Fruit fly (Drosophila melanogaster): ENCODE measurements around the gene Send2.

Send2 gene

DNA sequence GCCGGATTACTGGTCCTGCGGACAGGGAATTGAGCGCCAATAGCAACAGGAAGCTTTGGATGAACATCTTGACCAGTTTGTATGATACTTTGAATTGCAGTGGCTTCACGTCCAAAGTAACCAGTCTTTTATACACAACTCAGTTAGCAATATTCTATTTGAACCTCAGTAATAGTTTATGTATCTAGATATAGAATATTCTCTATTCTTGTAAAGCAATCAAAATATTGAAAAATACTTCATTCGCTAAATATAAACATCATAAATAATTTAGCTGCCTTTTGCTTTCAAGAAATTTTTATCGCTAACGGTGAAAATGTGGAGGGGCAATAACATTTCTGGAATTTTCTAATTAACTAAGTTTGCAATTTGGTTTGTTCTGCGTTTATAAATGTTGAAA is at the start of gene Send2:
TSS of gene Send2 (minus strand) at position 101 of the 400 bp plus-strand sequence.
- TF ChIP-seq Sin3A (optimal IDR thresholded peaks at IDR 0.05) (no peak), insv (optimal IDR thresholded peaks at IDR 0.05) (no peak), h (optimal IDR thresholded peaks at IDR 0.05) (no peak), ttk (optimal IDR thresholded peaks at IDR 0.05) (no peak), Myc (optimal IDR thresholded peaks at IDR 0.05) (no peak)

dm6 chr2L:14396263-14396662 is 49.8 kb upstream of the Send2 start:
- TF ChIP-seq Sin3A (optimal IDR thresholded peaks at IDR 0.05): no peak
- no peak for TF ChIP-seq insv (optimal IDR thresholded peaks at IDR 0.05)
- TF ChIP-seq h (optimal IDR thresholded peaks at IDR 0.05): no peak
- TF ChIP-seq ttk (optimal IDR thresholded peaks at IDR 0.05): no peak
- no peak for TF ChIP-seq psq (optimal IDR thresholded peaks at IDR 0.05)
- TF ChIP-seq Myc (optimal IDR thresholded peaks at IDR 0.05): no peak

DNA sequence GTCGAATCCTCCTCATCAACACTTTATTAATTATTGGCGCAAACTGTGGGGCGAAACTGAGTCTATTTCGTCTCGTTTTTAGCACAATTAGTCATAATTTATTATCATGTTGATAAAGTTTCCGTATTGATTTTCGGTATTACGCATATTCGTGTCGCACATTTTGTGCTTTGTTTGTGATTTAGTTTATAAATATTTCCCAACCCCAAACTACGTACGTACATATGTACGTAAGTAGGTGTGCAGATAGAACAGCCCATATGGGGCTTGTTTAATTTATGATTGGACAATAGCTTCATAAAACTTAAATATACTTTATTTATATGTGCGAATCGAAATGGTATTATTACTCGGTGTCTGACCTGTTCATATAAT is 48.6 kb upstream of the Send2 start:
- TF ChIP-seq ttk (optimal IDR thresholded peaks at IDR 0.05) (no peak), h (optimal IDR thresholded peaks at IDR 0.05) (no peak)

- TF ChIP-seq Sin3A (optimal IDR thresholded peaks at IDR 0.05) (no peak), psq (optimal IDR thresholded peaks at IDR 0.05) (no peak), Myc (optimal IDR thresholded peaks at IDR 0.05) (no peak), h (optimal IDR thresholded peaks at IDR 0.05) (no peak), ttk (optimal IDR thresholded peaks at IDR 0.05) (no peak), insv (optimal IDR thresholded peaks at IDR 0.05) (no peak)
These were observed 48.0 kb upstream of the Send2 start for dm6 chr2L:14394298-14395064.

DNA sequence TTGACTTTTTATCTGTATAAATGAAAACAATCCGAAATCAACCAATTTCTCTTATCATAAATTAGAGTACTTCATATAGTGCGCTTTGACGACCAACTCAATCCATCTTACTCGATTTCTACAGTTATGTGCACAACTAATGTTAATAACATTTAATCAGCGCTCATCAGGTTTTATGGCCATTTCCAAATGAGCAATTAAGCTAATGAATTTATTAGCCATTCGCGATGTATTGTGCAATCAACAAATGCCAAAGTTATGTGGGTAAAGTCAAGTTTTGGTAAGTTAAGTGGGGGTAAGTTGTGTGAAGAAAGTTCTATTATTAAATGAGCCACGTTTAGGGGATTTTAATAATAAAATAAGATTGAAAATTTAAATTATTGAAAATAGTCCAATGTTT is 47.0 kb upstream of the Send2 start:
- TF ChIP-seq ttk (optimal IDR thresholded peaks at IDR 0.05) (no peak), h (optimal IDR thresholded peaks at IDR 0.05) (no peak), psq (optimal IDR thresholded peaks at IDR 0.05) (no peak), Sin3A (optimal IDR thresholded peaks at IDR 0.05) (no peak), Myc (optimal IDR thresholded peaks at IDR 0.05) (no peak), insv (optimal IDR thresholded peaks at IDR 0.05) (no peak)

DNA sequence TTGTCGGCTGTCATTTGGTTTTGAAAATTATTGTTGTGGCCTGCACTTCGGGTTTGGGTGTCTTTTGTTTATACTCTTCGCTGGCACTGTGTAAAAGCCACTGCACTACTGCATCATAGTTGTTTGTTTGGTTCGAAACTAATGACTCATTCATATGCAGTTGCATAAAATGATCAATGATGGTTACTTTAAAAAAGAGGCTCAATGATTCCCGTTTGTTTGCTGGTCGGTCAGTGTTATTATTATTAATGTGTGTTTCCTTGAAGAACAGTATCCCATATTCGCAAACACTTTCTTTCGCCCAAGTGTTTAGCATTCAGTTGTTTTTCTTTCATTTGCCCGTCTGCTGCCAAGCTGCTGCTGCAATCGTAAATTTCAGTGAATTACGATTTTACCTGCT is 42.0 kb upstream of the Send2 start:
- TF ChIP-seq insv (optimal IDR thresholded peaks at IDR 0.05) (no peak), psq (optimal IDR thresholded peaks at IDR 0.05) (no peak), Sin3A (optimal IDR thresholded peaks at IDR 0.05) (no peak), Myc (optimal IDR thresholded peaks at IDR 0.05) (no peak), ttk (optimal IDR thresholded peaks at IDR 0.05) (no peak), h (optimal IDR thresholded peaks at IDR 0.05) (no peak)

DNA sequence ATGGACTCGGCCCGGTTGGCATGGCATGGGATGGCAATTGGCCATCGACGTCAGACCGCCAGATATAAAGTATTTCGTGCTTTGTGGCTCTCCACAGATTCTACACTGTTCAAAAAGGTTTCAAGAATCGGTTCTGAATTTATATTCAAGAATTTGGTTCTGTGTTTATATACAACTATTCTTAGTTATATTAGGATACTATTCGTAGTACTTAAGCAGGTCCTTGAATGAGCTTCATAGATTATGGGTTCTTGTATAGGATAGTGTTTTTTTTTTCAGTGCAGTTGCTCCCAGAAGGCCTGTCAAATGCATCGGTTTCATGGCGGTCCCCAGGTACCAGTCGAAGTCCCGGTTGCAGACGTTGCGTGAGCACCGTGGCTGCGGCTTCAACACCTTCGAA is 40.0 kb upstream of the Send2 start:
- TF ChIP-seq psq (optimal IDR thresholded peaks at IDR 0.05) (no peak), insv (optimal IDR thresholded peaks at IDR 0.05) (no peak), h (optimal IDR thresholded peaks at IDR 0.05) (no peak), Sin3A (optimal IDR thresholded peaks at IDR 0.05) (no peak), ttk (optimal IDR thresholded peaks at IDR 0.05) (no peak), Myc (optimal IDR thresholded peaks at IDR 0.05) (no peak)

DNA sequence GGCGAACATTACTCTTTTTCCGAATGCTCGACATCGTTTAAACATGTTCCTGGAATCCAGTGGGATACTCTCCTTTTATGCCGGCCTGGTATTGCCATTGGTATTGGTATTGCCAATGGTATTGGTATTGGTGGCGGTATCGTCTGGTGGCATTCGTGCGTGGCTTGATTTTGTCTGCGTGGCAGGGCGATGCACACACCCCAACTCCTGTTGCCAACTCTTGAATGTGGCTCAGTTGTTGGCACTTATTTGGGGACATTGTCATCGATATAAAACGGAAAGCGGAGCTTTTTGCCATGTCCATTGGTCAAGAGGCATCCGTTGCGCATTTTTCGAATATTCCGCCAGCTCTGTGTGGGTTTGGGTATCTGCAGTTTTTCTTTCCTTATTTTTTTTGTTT is 35.4 kb upstream of the Send2 start:
- TF ChIP-seq insv (optimal IDR thresholded peaks at IDR 0.05) (no peak), ttk (optimal IDR thresholded peaks at IDR 0.05) (no peak), Sin3A (optimal IDR thresholded peaks at IDR 0.05) (no peak), psq (optimal IDR thresholded peaks at IDR 0.05) (no peak), Myc (optimal IDR thresholded peaks at IDR 0.05) (no peak), h (optimal IDR thresholded peaks at IDR 0.05) (no peak)

- TF ChIP-seq psq (optimal IDR thresholded peaks at IDR 0.05): no peak
- no peak for TF ChIP-seq Myc (optimal IDR thresholded peaks at IDR 0.05)
- TF ChIP-seq Sin3A (optimal IDR thresholded peaks at IDR 0.05): no peak
- TF ChIP-seq h (optimal IDR thresholded peaks at IDR 0.05): no peak
- TF ChIP-seq ttk (optimal IDR thresholded peaks at IDR 0.05): no peak
- no peak for TF ChIP-seq insv (optimal IDR thresholded peaks at IDR 0.05)
These were observed 34.6 kb upstream of the Send2 start, which contains the start of gene ppk for dm6 chr2L:14381072-14381471. TSS of gene ppk (minus strand) at chr2L:14381172.

DNA sequence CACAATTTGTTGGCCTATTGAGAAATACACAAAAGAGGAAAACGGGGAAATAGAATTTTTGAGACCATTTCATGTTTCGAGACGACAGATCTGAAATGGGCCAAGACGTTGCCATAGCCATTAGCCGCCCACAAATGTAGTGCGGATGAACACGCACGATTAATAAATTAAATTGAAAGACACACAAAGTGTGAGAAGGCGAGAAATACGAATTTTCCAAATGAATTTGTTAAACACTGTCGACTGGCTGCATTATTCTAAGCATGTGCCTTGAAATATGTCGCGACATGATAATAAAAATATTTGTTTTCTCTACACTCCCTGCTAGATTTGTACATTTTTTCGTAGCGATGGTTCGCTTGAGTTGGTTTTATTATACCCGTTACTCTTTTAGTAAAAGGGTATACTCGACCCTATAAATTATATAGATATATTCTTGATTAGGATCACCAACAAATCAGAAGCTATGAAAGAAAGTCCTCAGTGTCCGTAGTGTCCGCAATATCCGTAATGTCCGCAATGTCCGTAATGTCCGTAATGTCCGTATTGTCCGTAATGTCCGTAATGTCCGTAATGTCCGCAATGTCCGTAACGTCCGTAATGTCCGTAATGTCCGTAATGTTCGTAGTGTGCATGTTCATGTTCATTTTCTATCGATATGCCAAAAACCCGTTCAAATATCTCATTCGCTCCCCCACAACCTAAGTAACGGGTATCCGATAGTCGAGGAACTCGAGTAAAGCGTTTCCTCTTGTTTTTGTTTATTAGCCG is 30.2 kb upstream of the Send2 start:
- TF ChIP-seq insv (optimal IDR thresholded peaks at IDR 0.05) (no peak), h (optimal IDR thresholded peaks at IDR 0.05) (no peak), Myc (optimal IDR thresholded peaks at IDR 0.05) (no peak), psq (optimal IDR thresholded peaks at IDR 0.05) (no peak), ttk (optimal IDR thresholded peaks at IDR 0.05) (no peak), Sin3A (optimal IDR thresholded peaks at IDR 0.05) (no peak)

DNA sequence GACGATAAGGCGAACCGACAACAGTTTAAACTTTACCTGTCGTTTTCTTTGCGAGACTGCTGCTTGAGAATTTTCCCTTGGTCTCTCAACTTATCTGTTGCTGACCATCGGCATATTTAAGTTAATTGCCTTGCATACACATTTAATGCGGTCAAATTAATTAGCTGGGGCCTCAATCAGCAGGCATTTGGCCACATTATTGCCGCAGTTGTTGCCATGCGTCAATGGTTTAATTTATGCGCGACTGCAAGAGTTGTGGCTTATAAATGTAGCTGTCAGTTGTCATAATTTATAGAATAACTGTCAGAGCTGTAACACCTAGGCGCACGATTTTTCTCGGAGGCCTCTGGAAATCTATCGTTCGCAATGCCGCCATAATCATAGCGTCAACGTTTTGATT is 27.5 kb upstream of the Send2 start:
- TF ChIP-seq psq (optimal IDR thresholded peaks at IDR 0.05): no peak

dm6 chr2L:14373250-14373649 is 26.8 kb upstream of the Send2 start:
- TF ChIP-seq h (optimal IDR thresholded peaks at IDR 0.05) (no peak), insv (optimal IDR thresholded peaks at IDR 0.05) (no peak), ttk (optimal IDR thresholded peaks at IDR 0.05) (no peak), psq (optimal IDR thresholded peaks at IDR 0.05) (no peak), Sin3A (optimal IDR thresholded peaks at IDR 0.05) (no peak), Myc (optimal IDR thresholded peaks at IDR 0.05) (no peak)

- no peak for TF ChIP-seq ttk (optimal IDR thresholded peaks at IDR 0.05)
- no peak for TF ChIP-seq Sin3A (optimal IDR thresholded peaks at IDR 0.05)
- TF ChIP-seq psq (optimal IDR thresholded peaks at IDR 0.05): no peak
- TF ChIP-seq h (optimal IDR thresholded peaks at IDR 0.05): no peak
These were observed 25.8 kb upstream of the Send2 start for dm6 chr2L:14372254-14372717.

Measured in Kc167 (cell line).